Worm (Caenorhabditis elegans) whole organism, L3 larva: ENCODE results near the gene F54B8.4.

Source experiments
- hmg-11 ChIP-seq: sonication (generic microtip); optimal IDR thresholded peaks from 2 replicates; lab custom pipeline; 2016; ENCODE audit warnings: missing genetic modification characterization, missing compliant biosample characterization
- mdl-1 ChIP-seq: fragments of 150-350 bp; optimal IDR thresholded peaks from 2 replicates; lab custom pipeline; 2014; ENCODE audit warnings: missing biosample characterization, missing genetic modification characterization
- nhr-12 ChIP-seq: fragments of 150-350 bp; optimal IDR thresholded peaks from 2 replicates; lab custom pipeline; 2014; ENCODE audit warnings: missing biosample characterization, missing genetic modification characterization

DNA sequence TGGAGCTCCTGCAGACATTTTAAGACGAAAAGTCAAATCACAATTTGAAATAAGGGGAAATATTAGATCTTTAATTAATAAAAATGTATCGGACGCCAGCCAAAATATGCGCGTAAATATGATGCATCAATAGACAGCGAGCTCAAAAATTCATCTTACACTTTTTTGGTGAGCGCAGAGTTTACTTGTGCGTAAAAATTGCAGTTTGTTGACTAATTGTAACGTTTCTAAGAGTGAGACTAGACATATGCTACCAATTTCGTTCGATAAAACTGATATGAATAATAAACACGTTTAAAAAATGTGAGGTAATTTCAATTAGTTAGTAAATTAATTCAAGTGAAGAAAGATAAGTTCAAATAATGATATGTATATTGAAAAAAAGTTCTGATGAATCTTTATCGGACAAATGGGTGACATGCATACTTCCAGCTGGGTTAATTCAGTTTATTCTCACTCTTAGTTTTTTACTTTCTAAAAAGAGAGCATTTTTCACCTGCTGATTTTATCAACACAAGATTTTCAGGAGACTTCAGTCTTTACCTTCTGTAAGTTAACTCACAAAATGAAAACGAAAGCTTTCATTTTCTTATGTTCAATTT is 37.0 kb upstream of the F54B8.4 start, which contains the start of the genes nhr-285 and irld-52:
- TF ChIP-seq hmg-11 (tag; lab: Kevin White, UChicago) = no peak
- TF ChIP-seq nhr-12 (tag; lab: Kevin White, UChicago) = no peak
- no peak for TF ChIP-seq mdl-1 (tag; lab: Kevin White, UChicago)
